Fruit fly (Drosophila melanogaster): ENCODE data around the gene CG5895.

DNA sequence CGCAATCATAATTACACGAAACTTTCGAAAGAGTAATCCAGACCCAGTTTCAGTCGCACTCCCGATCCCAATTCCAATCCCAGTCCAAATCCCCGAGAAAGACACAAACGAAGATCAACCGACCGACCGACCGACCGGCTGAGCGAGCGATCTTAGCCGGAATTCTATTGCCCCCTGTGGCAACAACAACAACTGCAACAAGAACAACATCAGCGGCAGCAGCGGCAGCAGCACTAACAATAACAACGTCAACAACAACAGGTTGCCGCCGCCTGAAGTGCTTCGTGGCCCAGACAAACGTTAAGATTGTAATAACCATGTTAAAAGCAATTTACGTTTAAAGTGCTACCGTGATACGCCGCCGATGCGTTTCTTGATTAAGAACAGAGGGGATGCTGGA lies 16.6 kb upstream of the CG5895 start:
- no peak for TF ChIP-seq rn (GFP tag; IDR thresholded peaks at IDR 0.05)
- TF ChIP-seq CG9948 (tag; optimal IDR thresholded peaks at IDR 0.05), result no peak

Measured in whole organism, pupa.